Worm (Caenorhabditis elegans) whole organism, L4 larva: Measurements from ENCODE around the gene F31D4.2.
A peak's percentile ranks its signal among the peaks of the same experiment; 100 is the strongest.

Experiments
- R02D3.7 ChIP-seq: fragments of 150-350 bp; sonication (generic microtip); optimal IDR thresholded peaks from 3 replicates; lab custom pipeline; 2014; ENCODE audit warnings: missing biosample characterization, missing genetic modification characterization
- T26A8.4 ChIP-seq: fragments of 200-800 bp; sonication (Bioruptor generic); IDR thresholded peaks from 2 replicates; pipeline ENCODE4 v1.3.6; 2022; ENCODE audit warnings: missing genetic modification characterization, missing compliant biosample characterization
- Y75B8A.6 ChIP-seq: fragments of 200-800 bp; sonication (Bioruptor generic); IDR thresholded peaks from 2 replicates; pipeline ENCODE4 v1.3.6; 2022; ENCODE audit warnings: missing genetic modification reagents, missing genetic modification characterization, missing compliant biosample characterization
- aha-1 ChIP-seq: fragments of 150-350 bp; peaks from one replicate; lab custom pipeline; 2014; ENCODE audit warnings: missing biosample characterization, missing genetic modification characterization
- arid-1 ChIP-seq: fragments of 200-800 bp; sonication (Bioruptor generic); conservative IDR thresholded peaks from 2 replicates; pipeline ENCODE4 v1.3.6; 2022; ENCODE audit warnings: missing genetic modification reagents, missing genetic modification characterization, missing compliant biosample characterization
- attf-4 ChIP-seq: sonication (generic microtip); optimal IDR thresholded peaks from 3 replicates; lab custom pipeline; 2017; ENCODE audit warnings: missing biosample characterization, missing genetic modification characterization
- ctbp-1 ChIP-seq: fragments of 200-800 bp; sonication (Bioruptor generic); IDR thresholded peaks from 2 replicates; pipeline ENCODE4 v1.3.6; 2022; ENCODE audit warnings: missing genetic modification reagents, missing genetic modification characterization, missing compliant biosample characterization
- daf-16 ChIP-seq, 3 experiments: sonication (generic microtip); optimal IDR thresholded peaks; 2 replicates each; lab custom pipeline; 2016 to 2017; ENCODE audit warnings: missing genetic modification characterization in 3 of 3, missing genetic modification reagents in 3 of 3, mild to moderate bottlenecking in 2 of 3, missing compliant biosample characterization in 2 of 3, missing biosample characterization in 1 of 3, moderate library complexity in 1 of 3
- daf-19 ChIP-seq: fragments of 200-800 bp; sonication (Bioruptor generic); conservative IDR thresholded peaks from 2 replicates; pipeline ENCODE4 v1.3.6; 2022; ENCODE audit warnings: missing genetic modification characterization, missing compliant biosample characterization
- dmd-6 ChIP-seq: fragments of 200-800 bp; sonication (Bioruptor generic); IDR thresholded peaks from 2 replicates; pipeline ENCODE4 v1.3.6; 2022; ENCODE audit warnings: missing genetic modification reagents, missing genetic modification characterization, missing compliant biosample characterization
- dmd-9 ChIP-seq: fragments of 200-800 bp; sonication (Bioruptor generic); IDR thresholded peaks from 2 replicates; pipeline ENCODE4 v1.3.6; 2022; ENCODE audit warnings: missing genetic modification reagents, missing genetic modification characterization, missing compliant biosample characterization
- dve-1 ChIP-seq: sonication (generic microtip); optimal IDR thresholded peaks from 2 replicates; lab custom pipeline; 2017; ENCODE audit warnings: antibody characterized with exemption, mild to moderate bottlenecking, missing genetic modification characterization, missing compliant biosample characterization; ENCODE audit not compliant: insufficient read depth
- fkh-10 ChIP-seq: fragments of 150-350 bp; optimal IDR thresholded peaks from 2 replicates; lab custom pipeline; 2014; ENCODE audit warnings: missing biosample characterization, missing genetic modification reagents, missing genetic modification characterization
- fos-1 ChIP-seq: fragments of 150-350 bp; optimal IDR thresholded peaks from 2 replicates; lab custom pipeline; 2014; ENCODE audit warnings: missing biosample characterization, missing genetic modification characterization
- hif-1 ChIP-seq, 2 experiments: sonication (generic microtip); optimal IDR thresholded peaks; 2 replicates each; lab custom pipeline; 2016 to 2017; ENCODE audit warnings: missing compliant biosample characterization in 2 of 2, missing genetic modification characterization in 2 of 2, missing genetic modification reagents in 2 of 2, missing genotype in 2 of 2, mild to moderate bottlenecking in 1 of 2
- hlh-11 ChIP-seq: fragments of 200-800 bp; sonication (Bioruptor generic); optimal IDR thresholded peaks from 2 replicates; lab custom pipeline; 2018; ENCODE audit warnings: mild to moderate bottlenecking, missing genetic modification characterization, missing compliant biosample characterization
- hlh-30 ChIP-seq: sonication (generic microtip); optimal IDR thresholded peaks from 2 replicates; lab custom pipeline; 2017; ENCODE audit warnings: antibody characterized with exemption, mild to moderate bottlenecking, missing genetic modification characterization, missing compliant biosample characterization; ENCODE audit not compliant: insufficient read depth
- lin-38 ChIP-seq: fragments of 200-800 bp; sonication (Bioruptor generic); IDR thresholded peaks from 2 replicates; pipeline ENCODE4 v1.3.6; 2022; ENCODE audit warnings: missing genetic modification reagents, missing genetic modification characterization, missing compliant biosample characterization
- lin-39 ChIP-seq: fragments of 150-350 bp; optimal IDR thresholded peaks from 2 replicates; lab custom pipeline; 2014; ENCODE audit warnings: missing biosample characterization, missing genetic modification reagents, missing genetic modification characterization
- lsy-2 ChIP-seq, 2 experiments: fragments of 150-350 bp in 1 of 2; sonication (generic microtip) in 1 of 2; optimal IDR thresholded peaks; 2 replicates each; lab custom pipeline; 2014 to 2017; ENCODE audit warnings: missing biosample characterization in 2 of 2, missing genetic modification characterization in 2 of 2
- mdl-1 ChIP-seq, 2 experiments: fragments of 150-350 bp in 1 of 2; sonication (generic microtip) in 1 of 2; optimal IDR thresholded peaks; 2 replicates each; lab custom pipeline; 2014 to 2017; ENCODE audit warnings: missing biosample characterization in 2 of 2, missing genetic modification characterization in 2 of 2
- mep-1 ChIP-seq: fragments of 150-350 bp; sonication (generic microtip); optimal IDR thresholded peaks from 3 replicates; lab custom pipeline; 2014; ENCODE audit warnings: missing biosample characterization, missing genetic modification characterization
- mes-2 ChIP-seq: sonication (generic microtip); optimal IDR thresholded peaks from 2 replicates; lab custom pipeline; 2016; ENCODE audit warnings: missing genotype, mild to moderate bottlenecking, missing genetic modification characterization, missing compliant biosample characterization; ENCODE audit not compliant: poor library complexity, severe bottlenecking
- mxl-2 ChIP-seq: fragments of 200-800 bp; sonication (Bioruptor generic); conservative IDR thresholded peaks from 2 replicates; pipeline ENCODE4 v1.3.6; 2022; ENCODE audit warnings: missing genetic modification reagents, missing genetic modification characterization, missing compliant biosample characterization
- mxl-3 ChIP-seq: fragments of 200-800 bp; sonication (Bioruptor generic); optimal IDR thresholded peaks from 2 replicates; lab custom pipeline; 2018; ENCODE audit warnings: mild to moderate bottlenecking, missing genetic modification characterization, missing compliant biosample characterization
- nhr-11 ChIP-seq: fragments of 150-350 bp; optimal IDR thresholded peaks from 2 replicates; lab custom pipeline; 2014; ENCODE audit warnings: missing biosample characterization, missing genetic modification characterization
- nhr-25 ChIP-seq: sonication (generic microtip); optimal IDR thresholded peaks from 2 replicates; lab custom pipeline; 2017; ENCODE audit warnings: missing genetic modification characterization, mild to moderate bottlenecking, missing compliant biosample characterization, antibody characterized with exemption, moderate library complexity, borderline replicate concordance; ENCODE audit not compliant: insufficient read depth
- nhr-28 ChIP-seq: fragments of 150-350 bp; optimal IDR thresholded peaks from 2 replicates; lab custom pipeline; 2014; ENCODE audit warnings: missing biosample characterization, missing genetic modification characterization
- nhr-48 ChIP-seq: sonication (generic microtip); optimal IDR thresholded peaks from 2 replicates; lab custom pipeline; 2016; ENCODE audit warnings: mild to moderate bottlenecking, missing genetic modification characterization, missing compliant biosample characterization
- nhr-6 ChIP-seq: fragments of 150-350 bp; optimal IDR thresholded peaks from 2 replicates; lab custom pipeline; 2014; ENCODE audit warnings: missing biosample characterization, missing genetic modification characterization
- php-3 ChIP-seq: fragments of 200-800 bp; sonication (Bioruptor generic); IDR thresholded peaks from 2 replicates; pipeline ENCODE4 v1.3.6; 2022; ENCODE audit warnings: missing genetic modification reagents, missing genetic modification characterization, missing compliant biosample characterization
- pqm-1 ChIP-seq: sonication (generic microtip); optimal IDR thresholded peaks from 2 replicates; lab custom pipeline; 2017; ENCODE audit warnings: missing biosample characterization, missing genetic modification characterization
- set-16 ChIP-seq: fragments of 200-800 bp; sonication (Bioruptor generic); IDR thresholded peaks from 2 replicates; pipeline ENCODE4 v1.3.6; 2022; ENCODE audit warnings: missing genetic modification reagents, missing genetic modification characterization, missing compliant biosample characterization
- snpc-1.2 ChIP-seq: fragments of 200-800 bp; sonication (Bioruptor generic); IDR thresholded peaks from 2 replicates; pipeline ENCODE4 v1.3.6; 2022; ENCODE audit warnings: missing genetic modification reagents, missing genetic modification characterization, missing compliant biosample characterization
- tag-97 ChIP-seq: fragments of 200-800 bp; sonication (Bioruptor generic); IDR thresholded peaks from 2 replicates; pipeline ENCODE4 v1.3.6; 2022; ENCODE audit warnings: missing genetic modification characterization, missing compliant biosample characterization
- vab-7 ChIP-seq: fragments of 200-800 bp; sonication (Bioruptor generic); IDR thresholded peaks from 2 replicates; pipeline ENCODE4 v1.3.6; 2022; ENCODE audit warnings: missing genetic modification reagents, missing genetic modification characterization, missing compliant biosample characterization
- zfp-3 ChIP-seq: fragments of 200-800 bp; sonication (Bioruptor generic); conservative IDR thresholded peaks from 2 replicates; pipeline ENCODE4 v1.3.6; 2022; ENCODE audit warnings: missing genetic modification reagents, missing genetic modification characterization, missing compliant biosample characterization
- zip-2 ChIP-seq: fragments of 150-350 bp; optimal IDR thresholded peaks from 2 replicates; lab custom pipeline; 2014; ENCODE audit warnings: missing biosample characterization, missing genetic modification characterization
- ztf-11 ChIP-seq: fragments of 150-350 bp; optimal IDR thresholded peaks from 2 replicates; lab custom pipeline; 2014; ENCODE audit warnings: missing biosample characterization, missing genetic modification characterization
- ztf-7 ChIP-seq: fragments of 150-350 bp; optimal IDR thresholded peaks from 2 replicates; lab custom pipeline; 2014; ENCODE audit warnings: missing biosample characterization, missing genetic modification characterization

The F31D4.2 gene

DNA sequence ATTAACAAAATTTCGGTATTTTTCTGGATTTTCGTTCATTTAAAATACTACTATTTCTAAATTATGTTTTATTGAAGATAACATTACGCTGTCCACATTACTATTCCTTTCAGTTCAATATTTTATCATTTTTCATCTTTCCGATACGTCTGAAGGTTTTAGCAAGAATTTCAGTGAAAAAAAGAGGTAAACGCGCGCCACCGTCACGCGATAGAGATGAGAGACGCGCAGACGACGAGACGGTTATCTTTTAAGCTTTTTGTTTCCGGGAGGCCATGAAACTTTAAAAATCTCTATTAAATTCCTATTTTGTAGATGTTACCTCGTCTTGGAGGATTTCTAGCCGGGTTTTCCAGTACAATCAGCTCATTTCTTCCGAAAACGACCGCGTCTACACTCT is 7.6 kb downstream of the F31D4.2 start, which contains the start of gene mrps-12:
Gene mrps-12, plus strand, starts transcription at position 316 of the 400 bp plus-strand sequence.
- TF ChIP-seq mep-1 (tag; lab: Kevin White, UChicago), result peak; percentile 11
- no peak for TF ChIP-seq attf-4 (tag; lab: Kevin White, UChicago)
- peak; percentile 55 for TF ChIP-seq mes-2 (tag; lab: Kevin White, UChicago)
- peak; percentile 63 for TF ChIP-seq lin-38
- no peak for TF ChIP-seq daf-16 (GFP tag; optimal IDR thresholded peaks at IDR 0.05; lab: Kevin White, UChicago)
- TF ChIP-seq daf-16 (tag; optimal IDR thresholded peaks at IDR 0.05; lab: Kevin White, UChicago), result peak; percentile 0
- TF ChIP-seq hlh-30 (tag; lab: Kevin White, UChicago), result peak; percentile 23
- peak; percentile 43 for TF ChIP-seq aha-1 (tag; lab: Kevin White, UChicago)
- peak; percentile 3 for TF ChIP-seq nhr-6 (tag; lab: Kevin White, UChicago)
- no peak for TF ChIP-seq ztf-11 (tag; lab: Kevin White, UChicago)
- no peak for TF ChIP-seq ztf-7 (tag; lab: Kevin White, UChicago)
- TF ChIP-seq lsy-2 (tag; optimal IDR thresholded peaks at IDR 0.05; lab: Kevin White, UChicago), result peak in 1 of 2 experiments; percentile 23
- no peak for TF ChIP-seq nhr-48
- TF ChIP-seq, all 104 proteins: peak for 8

DNA sequence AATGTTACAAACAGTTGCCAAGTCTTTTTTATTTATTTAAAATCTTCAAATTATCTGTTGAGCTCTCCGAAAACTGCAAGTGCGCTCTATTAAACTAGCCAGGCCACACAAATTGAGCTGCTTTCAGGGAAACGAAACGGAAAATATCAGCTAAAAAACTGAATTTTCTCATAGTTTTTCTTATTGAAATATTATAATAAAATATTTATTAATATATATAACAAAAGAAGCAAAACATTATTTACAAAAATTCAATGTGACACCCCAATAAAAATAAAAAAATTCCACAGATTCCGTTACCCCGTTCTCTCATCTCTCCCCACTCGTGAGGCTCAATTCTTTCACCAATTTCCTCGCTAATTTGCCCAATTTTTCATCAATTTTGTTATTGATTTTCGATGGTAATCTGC is 12.8 kb downstream of the F31D4.2 start:
- TF ChIP-seq mes-2 (tag; lab: Kevin White, UChicago), result peak; percentile 67
- peak; percentile 72 for TF ChIP-seq lin-38
- peak; percentile 19 for TF ChIP-seq mep-1 (tag; lab: Kevin White, UChicago)
- TF ChIP-seq nhr-28 (tag; lab: Kevin White, UChicago), result no peak
- no peak for TF ChIP-seq php-3 (GFP tag; lab: Robert Waterston, UW)
- no peak for TF ChIP-seq R02D3.7 (tag; lab: Kevin White, UChicago)
- TF ChIP-seq dmd-9 (GFP tag; lab: Robert Waterston, UW), result no peak
- TF ChIP-seq nhr-11 (tag; lab: Kevin White, UChicago), result no peak
- TF ChIP-seq set-16 (GFP tag; lab: Robert Waterston, UW), result no peak
- 0 out of 2 replicates have a peak, but pooled peaks have one; percentile 9 for TF ChIP-seq vab-7 (GFP tag; lab: Robert Waterston, UW)
- peak in 1 of 2 experiments; percentile 39 for TF ChIP-seq lsy-2 (tag; optimal IDR thresholded peaks at IDR 0.05; lab: Kevin White, UChicago)
- no peak for TF ChIP-seq tag-97 (GFP tag; lab: Robert Waterston, UW)
- TF ChIP-seq ztf-11 (tag; lab: Kevin White, UChicago), result no peak
- no peak for TF ChIP-seq lin-39 (tag; lab: Kevin White, UChicago)
- TF ChIP-seq ctbp-1 (GFP tag; lab: Robert Waterston, UW), result no peak
- no peak for TF ChIP-seq arid-1
- TF ChIP-seq fos-1 (tag; lab: Kevin White, UChicago), result no peak
- no peak for TF ChIP-seq mxl-2 (GFP tag; lab: Robert Waterston, UW)
- no peak for TF ChIP-seq fkh-10 (GFP tag; lab: Kevin White, UChicago)
- TF ChIP-seq hif-1 (tag; optimal IDR thresholded peaks at IDR 0.05; lab: Kevin White, UChicago), result peak in 1 of 2 experiments; percentile 64
- peak; percentile 64 for TF ChIP-seq aha-1 (tag; lab: Kevin White, UChicago)
- no peak for TF ChIP-seq zfp-3 (GFP tag; lab: Robert Waterston, UW)
- no peak for TF ChIP-seq mdl-1 (tag; optimal IDR thresholded peaks at IDR 0.05; lab: Kevin White, UChicago)

DNA sequence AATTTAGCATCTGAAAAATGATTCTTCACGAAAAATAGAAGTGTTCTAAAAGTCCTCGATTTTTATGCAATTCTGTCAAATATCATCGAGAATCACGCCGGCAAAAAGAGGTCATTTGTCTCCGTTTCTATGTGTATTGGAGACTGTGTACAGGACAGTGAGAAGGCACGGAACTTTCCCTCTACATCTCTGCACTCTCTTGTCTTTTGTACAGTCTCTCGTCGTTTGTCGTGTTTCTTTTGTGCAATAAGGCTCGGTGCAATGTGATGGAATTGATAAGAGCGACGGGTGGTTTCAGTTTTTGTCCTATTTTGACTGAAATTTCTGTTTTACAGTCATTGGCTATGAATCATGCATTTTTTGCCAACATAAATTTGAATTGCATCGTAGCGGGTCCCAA is 13.5 kb downstream of the F31D4.2 start:
- TF ChIP-seq mdl-1 (tag; optimal IDR thresholded peaks at IDR 0.05; lab: Kevin White, UChicago) (peak in 1 of 2 experiments; percentile 58), snpc-1.2 (GFP tag; lab: Robert Waterston, UW) (no peak), nhr-6 (tag; lab: Kevin White, UChicago) (peak; percentile 41), mes-2 (tag; lab: Kevin White, UChicago) (peak; percentile 64), dmd-6 (GFP tag; lab: Robert Waterston, UW) (peak; percentile 84), pqm-1 (tag; lab: Kevin White, UChicago) (peak; percentile 52), nhr-48 (peak; percentile 39), lsy-2 (tag; optimal IDR thresholded peaks at IDR 0.05; lab: Kevin White, UChicago) (peak in 1 of 2 experiments; percentile 25), hlh-30 (tag; lab: Kevin White, UChicago) (peak; percentile 68), mep-1 (tag; lab: Kevin White, UChicago) (peak; percentile 27), T26A8.4 (0 out of 2 replicates have a peak, but pooled peaks have one; percentile 29), nhr-28 (tag; lab: Kevin White, UChicago) (peak; percentile 79), mxl-3 (peak; percentile 85), zip-2 (tag; lab: Kevin White, UChicago) (no peak), Y75B8A.6 (GFP tag; lab: Robert Waterston, UW) (no peak), daf-19 (no peak), daf-16 (GFP tag; optimal IDR thresholded peaks at IDR 0.05; lab: Kevin White, UChicago) (no peak), daf-16 (tag; optimal IDR thresholded peaks at IDR 0.05; lab: Kevin White, UChicago) (peak; percentile 79), dve-1 (tag; lab: Kevin White, UChicago) (peak; percentile 49), nhr-25 (tag; lab: Kevin White, UChicago) (no peak), hlh-11 (peak; percentile 68)
